Worm (Caenorhabditis elegans) whole organism, early embryonic: ENCODE results near the gene Y113G7A.12.

Experiments used
- B0310.2 ChIP-seq: sonication (generic microtip); optimal IDR thresholded peaks from 2 replicates; lab custom pipeline; 2016; ENCODE audit warnings: mild to moderate bottlenecking, missing genetic modification characterization, missing compliant biosample characterization
- aly-1 ChIP-seq: sonication (generic microtip); optimal IDR thresholded peaks from 2 replicates; lab custom pipeline; 2016; ENCODE audit warnings: missing genetic modification characterization, missing compliant biosample characterization
- ama-1 ChIP-seq: fragments of 150-350 bp; optimal IDR thresholded peaks from 2 replicates; lab custom pipeline; 2014
- ceh-36 ChIP-seq: sonication (generic microtip); optimal IDR thresholded peaks from 2 replicates; lab custom pipeline; 2016; ENCODE audit warnings: missing genetic modification characterization, inconsistent platforms, missing compliant biosample characterization
- ets-7 ChIP-seq: sonication (generic microtip); optimal IDR thresholded peaks from 2 replicates; lab custom pipeline; 2016; ENCODE audit warnings: missing genotype, missing genetic modification characterization, missing compliant biosample characterization
- flt-1 ChIP-seq: fragments of 200-800 bp; sonication (Bioruptor generic); IDR thresholded peaks from 2 replicates; pipeline ENCODE4 v1.3.6; 2022; ENCODE audit warnings: missing genetic modification characterization, missing compliant biosample characterization
- hmg-4 ChIP-seq: fragments of 200-800 bp; sonication (Bioruptor generic); optimal IDR thresholded peaks from 2 replicates; lab custom pipeline; 2018; ENCODE audit warnings: mild to moderate bottlenecking, missing genetic modification characterization, missing compliant biosample characterization
- hnd-1 ChIP-seq: sonication (generic microtip); optimal IDR thresholded peaks from 2 replicates; lab custom pipeline; 2016; ENCODE audit warnings: missing genetic modification characterization, missing compliant biosample characterization
- scrt-1 ChIP-seq: fragments of 200-800 bp; sonication (Bioruptor generic); IDR thresholded peaks from 2 replicates; pipeline ENCODE4 v1.3.6; 2022; ENCODE audit warnings: missing genetic modification characterization, missing compliant biosample characterization
- tbx-11 ChIP-seq: fragments of 200-800 bp; sonication (Bioruptor generic); IDR thresholded peaks from 2 replicates; pipeline ENCODE4 v1.3.6; 2022; ENCODE audit warnings: missing genetic modification characterization, missing compliant biosample characterization
- tbx-37 ChIP-seq: fragments of 200-800 bp; sonication (Bioruptor generic); conservative IDR thresholded peaks from 2 replicates; pipeline ENCODE4 v1.3.6; 2022; ENCODE audit warnings: missing genetic modification reagents, missing genetic modification characterization, missing compliant biosample characterization
- tra-4 ChIP-seq: sonication (generic microtip); optimal IDR thresholded peaks from 2 replicates; lab custom pipeline; 2017; ENCODE audit warnings: missing genetic modification characterization, missing compliant biosample characterization

- TF ChIP-seq flt-1 (GFP tag; lab: Robert Waterston, UW) (no peak), ama-1 (no peak), B0310.2 (no peak), ceh-36 (no peak), tbx-37 (no peak), hnd-1 (tag; lab: Kevin White, UChicago) (no peak), hmg-4 (GFP tag; lab: Kevin White, UChicago) (no peak), tbx-11 (GFP tag; lab: Robert Waterston, UW) (no peak), tra-4 (tag; lab: Kevin White, UChicago) (no peak), ets-7 (no peak), aly-1 (tag; lab: Kevin White, UChicago) (no peak), scrt-1 (GFP tag; lab: Robert Waterston, UW) (no peak)
Measured at ce11 chrV:20104417-20104816, 38.0 kb upstream of the Y113G7A.12 start.
